Worm (Caenorhabditis elegans): ENCODE results near the gene Y39B6A.69.
A peak's percentile ranks its signal among the peaks of the same experiment; 100 is the strongest.

Y39B6A.69 gene

DNA sequence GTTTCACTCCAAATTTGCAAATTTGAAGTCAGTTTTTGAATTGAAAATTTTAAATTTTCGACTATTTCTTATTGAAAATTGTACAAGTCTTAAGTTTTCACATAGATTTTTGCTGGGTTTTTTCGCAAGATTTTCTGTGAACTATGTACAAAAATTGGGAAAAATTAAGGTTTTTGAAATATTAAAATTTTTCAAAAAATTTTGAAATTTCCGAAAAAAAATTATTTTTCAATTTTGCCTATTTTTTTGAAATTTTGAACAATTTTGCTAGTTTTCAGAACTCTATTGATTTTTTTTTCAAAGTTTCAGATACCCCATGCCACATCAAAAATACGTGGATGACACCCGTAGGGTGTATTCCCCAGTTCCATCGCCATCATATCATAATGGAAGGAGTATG is 1.6 kb upstream of the Y39B6A.69 start, which contains the start of gene tsp-13:
Gene tsp-13, plus strand, starts transcription at position 301 of the 400 bp plus-strand sequence.
- no peak for TF ChIP-seq ztf-23 (GFP tag; IDR thresholded peaks at IDR 0.05)
- no peak for TF ChIP-seq klf-2 (GFP tag; conservative IDR thresholded peaks at IDR 0.05)
- no peak for TF ChIP-seq ref-1 (GFP tag; conservative IDR thresholded peaks at IDR 0.05)
- TF ChIP-seq ztf-29 (GFP tag; IDR thresholded peaks at IDR 0.05), result no peak
- no peak for TF ChIP-seq cog-1 (tag; optimal IDR thresholded peaks at IDR 0.05)
- no peak for TF ChIP-seq T22C8.4 (GFP tag; IDR thresholded peaks at IDR 0.05)
- TF ChIP-seq flt-1 (GFP tag; IDR thresholded peaks at IDR 0.05), result no peak
- no peak for TF ChIP-seq med-1 (GFP tag; optimal IDR thresholded peaks at IDR 0.05; ENCODE audit: insufficient read depth)
- no peak for TF ChIP-seq tab-1 (GFP tag; IDR thresholded peaks at IDR 0.05)

DNA sequence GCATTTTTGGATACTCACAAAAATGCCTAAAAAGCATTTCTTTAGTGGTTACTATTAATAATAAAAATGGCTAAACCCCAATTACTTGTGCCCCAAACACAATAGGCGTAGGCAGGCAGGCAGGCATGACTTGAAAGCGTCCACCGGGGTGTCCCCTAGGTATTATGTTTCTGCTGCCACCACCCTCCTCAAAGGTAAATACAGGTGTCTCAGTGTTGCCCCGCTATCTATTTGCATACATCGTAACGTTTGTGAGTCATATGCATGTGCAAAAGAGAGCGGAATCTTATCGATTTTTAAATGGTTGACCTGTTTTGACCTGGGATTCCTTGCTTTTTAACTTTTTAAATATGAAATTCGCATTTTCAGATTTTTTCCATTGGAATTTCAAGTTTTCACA is 1.0 kb upstream of the Y39B6A.69 start:
- TF ChIP-seq flt-1 (GFP tag; IDR thresholded peaks at IDR 0.05) (no peak), ref-1 (GFP tag; conservative IDR thresholded peaks at IDR 0.05) (no peak), klf-2 (GFP tag; conservative IDR thresholded peaks at IDR 0.05) (no peak), cog-1 (tag; optimal IDR thresholded peaks at IDR 0.05) (no peak), ztf-29 (GFP tag; IDR thresholded peaks at IDR 0.05) (no peak), tab-1 (GFP tag; IDR thresholded peaks at IDR 0.05) (no peak), med-1 (GFP tag; optimal IDR thresholded peaks at IDR 0.05; ENCODE audit: insufficient read depth) (no peak), ztf-23 (GFP tag; IDR thresholded peaks at IDR 0.05) (no peak), T22C8.4 (GFP tag; IDR thresholded peaks at IDR 0.05) (no peak)

DNA sequence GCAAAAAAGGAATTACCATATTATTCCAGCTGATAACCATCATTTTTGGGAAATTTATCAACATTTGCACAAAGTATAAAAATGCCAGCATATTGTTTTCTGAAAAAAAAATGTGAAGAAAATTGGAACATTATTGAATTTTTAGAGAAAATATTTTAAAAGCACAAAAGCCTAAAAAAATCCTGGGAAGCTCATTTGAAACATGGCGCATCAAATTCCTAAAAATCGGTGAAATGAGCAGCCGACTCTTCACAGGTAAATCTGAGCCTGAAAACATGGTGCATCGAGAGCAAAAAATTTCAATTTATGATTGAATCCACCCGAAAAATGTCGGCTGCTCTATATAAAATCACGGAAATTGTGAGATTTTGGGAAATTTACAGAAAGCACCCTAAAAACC is 3.2 kb downstream of the Y39B6A.69 start, which contains the start of gene Y39B6A.7:
Gene Y39B6A.7, minus strand, starts transcription at position 101 of the 400 bp plus-strand sequence.
- TF ChIP-seq med-1 (GFP tag; optimal IDR thresholded peaks at IDR 0.05; ENCODE audit: insufficient read depth), result no peak
- no peak for TF ChIP-seq ref-1 (GFP tag; conservative IDR thresholded peaks at IDR 0.05)
- TF ChIP-seq ztf-23 (GFP tag; IDR thresholded peaks at IDR 0.05), result no peak
- TF ChIP-seq cog-1 (tag; optimal IDR thresholded peaks at IDR 0.05), result no peak
- no peak for TF ChIP-seq tab-1 (GFP tag; IDR thresholded peaks at IDR 0.05)
- TF ChIP-seq flt-1 (GFP tag; IDR thresholded peaks at IDR 0.05), result no peak
- no peak for TF ChIP-seq T22C8.4 (GFP tag; IDR thresholded peaks at IDR 0.05)
- TF ChIP-seq ztf-29 (GFP tag; IDR thresholded peaks at IDR 0.05), result no peak
- TF ChIP-seq klf-2 (GFP tag; conservative IDR thresholded peaks at IDR 0.05), result no peak

DNA sequence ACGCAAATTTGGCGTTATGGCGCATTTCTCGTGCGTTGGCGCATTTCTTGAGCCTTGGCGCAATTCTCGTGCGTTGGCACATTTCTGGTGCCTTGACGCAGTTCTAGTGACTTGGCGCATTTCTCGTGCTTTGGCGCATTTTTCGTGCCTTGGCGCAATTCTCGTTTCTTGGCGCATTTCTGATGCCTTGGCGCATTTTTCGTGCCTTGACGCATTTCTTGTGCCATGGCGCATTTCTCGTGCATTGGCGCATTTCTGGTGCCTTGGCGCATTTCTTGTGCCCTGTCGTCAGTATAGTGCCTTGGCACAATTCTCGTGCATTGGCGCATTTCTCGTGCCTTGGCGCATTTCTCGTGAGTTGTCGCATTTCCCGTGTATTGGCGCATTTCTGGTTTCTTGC is 3.9 kb downstream of the Y39B6A.69 start:
- TF ChIP-seq cog-1 (tag; optimal IDR thresholded peaks at IDR 0.05), result no peak

DNA sequence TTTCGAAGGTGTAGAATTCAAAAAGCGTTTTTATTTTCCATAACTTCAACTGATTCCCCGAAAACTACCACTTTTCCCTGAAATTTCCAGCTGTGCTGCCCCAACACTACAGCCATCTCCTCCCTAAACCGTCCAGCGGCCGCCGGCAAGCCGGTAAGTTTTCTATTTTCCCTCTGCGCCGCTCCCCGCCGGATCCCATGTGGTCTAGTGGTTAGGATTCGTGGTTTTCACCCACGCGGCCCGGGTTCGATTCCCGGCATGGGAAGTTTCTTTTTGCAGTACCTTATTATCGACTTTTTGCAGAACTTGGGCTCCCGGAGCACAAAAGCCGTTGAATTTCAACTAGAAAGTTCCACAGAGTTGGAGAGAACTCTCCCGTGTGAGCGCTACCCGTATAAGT is 9.6 kb downstream of the Y39B6A.69 start:
- TF ChIP-seq ztf-29 (GFP tag; IDR thresholded peaks at IDR 0.05) (no peak), tab-1 (GFP tag; IDR thresholded peaks at IDR 0.05) (no peak), cog-1 (tag; optimal IDR thresholded peaks at IDR 0.05) (no peak), klf-2 (GFP tag; conservative IDR thresholded peaks at IDR 0.05) (no peak), med-1 (GFP tag; optimal IDR thresholded peaks at IDR 0.05; ENCODE audit: insufficient read depth) (no peak), flt-1 (GFP tag; IDR thresholded peaks at IDR 0.05) (peak; percentile 44; the same call in 1 of the 2 replicates), T22C8.4 (GFP tag; IDR thresholded peaks at IDR 0.05) (no peak; the same call in 1 of the 2 replicates), ztf-23 (GFP tag; IDR thresholded peaks at IDR 0.05) (peak; percentile 49; the same call in 1 of the 2 replicates), ref-1 (GFP tag; conservative IDR thresholded peaks at IDR 0.05) (no peak)

DNA sequence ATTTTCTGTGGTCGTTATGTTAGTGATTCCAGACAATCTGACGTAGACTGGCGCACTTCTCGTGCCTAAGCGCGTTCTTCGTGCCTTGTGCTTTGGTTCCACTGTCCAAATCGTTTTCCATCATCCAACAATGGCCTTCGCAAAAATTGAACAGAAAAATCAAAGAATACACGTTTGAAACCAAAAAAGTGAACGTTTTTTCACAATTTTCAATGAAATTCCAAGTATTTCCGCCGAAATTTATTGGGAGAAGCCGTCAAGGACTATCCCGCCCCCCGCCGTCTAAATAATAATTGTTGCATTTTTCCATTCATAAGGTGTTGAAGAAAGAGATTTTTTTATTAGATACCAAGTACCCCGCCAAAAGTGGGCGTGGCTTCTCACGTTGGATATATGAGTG is 11.7 kb downstream of the Y39B6A.69 start, which contains the start of gene cpg-23:
Gene cpg-23, plus strand, starts transcription at position 301 of the 400 bp plus-strand sequence.
- TF ChIP-seq T22C8.4 (GFP tag; IDR thresholded peaks at IDR 0.05), result no peak
- no peak for TF ChIP-seq flt-1 (GFP tag; IDR thresholded peaks at IDR 0.05)
- no peak for TF ChIP-seq ztf-29 (GFP tag; IDR thresholded peaks at IDR 0.05)
- TF ChIP-seq tab-1 (GFP tag; IDR thresholded peaks at IDR 0.05), result no peak

DNA sequence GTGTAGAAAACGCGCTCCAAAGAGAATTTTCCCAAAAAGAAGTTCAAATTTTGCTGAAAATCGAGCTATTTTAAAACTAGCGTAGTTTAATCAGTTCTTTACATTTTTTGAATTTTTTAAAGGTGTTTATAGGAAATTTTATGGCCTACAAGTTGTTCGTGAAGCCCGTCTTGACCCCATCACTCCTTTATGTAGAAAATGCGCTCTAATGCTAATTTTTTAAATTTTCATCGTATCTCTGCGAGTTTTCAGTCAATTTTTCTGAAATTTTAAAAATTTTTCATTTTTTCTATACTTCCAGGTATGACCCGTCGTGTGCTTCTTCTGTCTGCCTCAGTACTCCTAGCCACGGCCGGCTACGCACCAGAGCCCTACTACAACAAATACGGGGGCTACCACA is 16.0 kb downstream of the Y39B6A.69 start, which contains the start of gene Y39B6A.9:
Gene Y39B6A.9, plus strand, starts transcription at position 301 of the 400 bp plus-strand sequence.
- no peak for TF ChIP-seq T22C8.4 (GFP tag; IDR thresholded peaks at IDR 0.05)
- no peak for TF ChIP-seq ref-1 (GFP tag; conservative IDR thresholded peaks at IDR 0.05)
- TF ChIP-seq cog-1 (tag; optimal IDR thresholded peaks at IDR 0.05), result no peak
- TF ChIP-seq ztf-23 (GFP tag; IDR thresholded peaks at IDR 0.05), result no peak
- TF ChIP-seq klf-2 (GFP tag; conservative IDR thresholded peaks at IDR 0.05), result no peak
- TF ChIP-seq med-1 (GFP tag; optimal IDR thresholded peaks at IDR 0.05; ENCODE audit: insufficient read depth), result no peak
- no peak for TF ChIP-seq tab-1 (GFP tag; IDR thresholded peaks at IDR 0.05)
- TF ChIP-seq flt-1 (GFP tag; IDR thresholded peaks at IDR 0.05), result no peak
- no peak for TF ChIP-seq ztf-29 (GFP tag; IDR thresholded peaks at IDR 0.05)

DNA sequence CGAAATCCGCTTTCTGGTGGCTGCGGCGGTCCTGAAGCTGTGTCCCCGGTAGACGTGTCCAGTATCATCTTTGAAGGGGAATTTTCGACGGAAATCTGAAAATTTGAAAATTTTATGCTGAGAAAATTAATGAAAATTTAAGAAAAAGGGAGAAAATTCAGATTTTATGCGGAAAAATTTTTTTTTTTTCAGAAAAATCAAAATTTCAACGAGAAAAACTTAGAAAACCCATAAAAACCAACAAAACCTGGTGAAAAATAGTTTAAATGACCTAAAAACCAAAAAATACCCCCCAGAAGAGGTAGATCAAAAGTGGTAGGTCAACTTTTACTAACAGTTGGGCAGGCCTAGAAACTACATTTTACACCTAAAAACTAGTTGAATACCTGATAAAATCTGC is 18.7 kb downstream of the Y39B6A.69 start, which contains the start of gene Y39B6A.10:
Gene Y39B6A.10, minus strand, starts transcription at position 101 of the 400 bp plus-strand sequence.
- TF ChIP-seq ztf-29 (GFP tag; IDR thresholded peaks at IDR 0.05) (no peak), flt-1 (GFP tag; IDR thresholded peaks at IDR 0.05) (no peak), cog-1 (tag; optimal IDR thresholded peaks at IDR 0.05) (no peak), med-1 (GFP tag; optimal IDR thresholded peaks at IDR 0.05; ENCODE audit: insufficient read depth) (no peak), ref-1 (GFP tag; conservative IDR thresholded peaks at IDR 0.05) (no peak), T22C8.4 (GFP tag; IDR thresholded peaks at IDR 0.05) (no peak), klf-2 (GFP tag; conservative IDR thresholded peaks at IDR 0.05) (no peak), ztf-23 (GFP tag; IDR thresholded peaks at IDR 0.05) (no peak), tab-1 (GFP tag; IDR thresholded peaks at IDR 0.05) (no peak)

DNA sequence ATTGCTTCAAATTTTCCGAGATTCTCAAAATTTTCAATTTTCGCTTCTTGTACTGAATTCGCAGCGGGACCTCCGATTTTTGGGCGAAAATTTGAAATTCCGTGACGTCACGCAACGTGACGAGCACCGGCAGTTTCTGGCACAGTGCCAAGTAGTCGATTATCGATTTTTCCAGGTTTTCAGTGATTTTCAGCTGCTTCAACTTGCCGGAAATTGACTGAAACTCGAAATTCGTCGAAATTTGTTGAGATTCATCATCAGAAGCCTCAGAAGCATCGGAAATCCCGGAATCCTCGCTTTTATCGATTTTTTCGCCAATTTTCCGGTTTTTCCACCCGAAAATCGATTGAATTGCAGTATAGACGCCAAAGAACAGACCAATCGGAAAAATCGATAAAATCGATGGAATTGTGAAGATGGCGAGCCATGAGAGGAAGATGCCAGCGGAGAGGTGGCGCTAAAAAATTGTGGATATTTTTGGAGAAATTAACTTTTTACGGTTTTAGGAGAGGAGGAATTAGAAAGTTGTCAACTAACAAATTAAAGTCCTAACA is 20.3 kb downstream of the Y39B6A.69 start:
- TF ChIP-seq ref-1 (GFP tag; conservative IDR thresholded peaks at IDR 0.05) (no peak), klf-2 (GFP tag; conservative IDR thresholded peaks at IDR 0.05) (no peak), cog-1 (tag; optimal IDR thresholded peaks at IDR 0.05) (no peak), T22C8.4 (GFP tag; IDR thresholded peaks at IDR 0.05) (peak; percentile 70)

Measured in whole organism, midembryonic.